Fruit fly (Drosophila melanogaster) whole organism, adult: ENCODE measurements around the gene CG4586.

Experiments
- CG11617 ChIP-seq: fragments of 200-800 bp; sonication (Bioruptor generic); optimal IDR thresholded peaks from 2 replicates; lab custom pipeline; 2017; ENCODE audit warnings: mild to moderate bottlenecking, missing biosample characterization, missing genetic modification reagents, missing genetic modification characterization
- CG12768 ChIP-seq: fragments of 200-800 bp; sonication (Bioruptor generic); optimal IDR thresholded peaks from 2 replicates; lab custom pipeline; 2017; ENCODE audit warnings: missing biosample characterization, missing genetic modification characterization, mild to moderate bottlenecking, moderate library complexity, missing genetic modification reagents
- CG14711 ChIP-seq: fragments of 200-800 bp; sonication (Bioruptor generic); optimal IDR thresholded peaks from 2 replicates; lab custom pipeline; 2018; ENCODE audit warnings: missing biosample characterization, mild to moderate bottlenecking, missing genetic modification characterization, moderate library complexity
- CG1620 ChIP-seq: fragments of 200-800 bp; sonication (Bioruptor generic); optimal IDR thresholded peaks from 2 replicates; lab custom pipeline; 2016; ENCODE audit warnings: missing biosample characterization, missing genetic modification characterization
- CG33017 ChIP-seq: fragments of 200-800 bp; sonication (Bioruptor generic); optimal IDR thresholded peaks from 2 replicates; lab custom pipeline; 2018; ENCODE audit warnings: missing biosample characterization, mild to moderate bottlenecking, missing genetic modification characterization, moderate library complexity
- CG5204 ChIP-seq: fragments of 200-800 bp; sonication (Bioruptor generic); optimal IDR thresholded peaks from 2 replicates; lab custom pipeline; 2016; ENCODE audit warnings: missing biosample characterization, missing genetic modification characterization
- CG7045 ChIP-seq: fragments of 200-800 bp; sonication (Bioruptor generic); optimal IDR thresholded peaks from 2 replicates; lab custom pipeline; 2017; ENCODE audit warnings: missing biosample characterization, mild to moderate bottlenecking, missing genetic modification characterization
- CG7101 ChIP-seq: fragments of 200-800 bp; sonication (Bioruptor generic); optimal IDR thresholded peaks from 2 replicates; lab custom pipeline; 2018; ENCODE audit warnings: missing biosample characterization, mild to moderate bottlenecking, missing genetic modification characterization, moderate library complexity
- Clk ChIP-seq: fragments of 200-800 bp; sonication (Bioruptor generic); optimal IDR thresholded peaks from 2 replicates; lab custom pipeline; 2017; ENCODE audit warnings: missing biosample characterization, missing genetic modification characterization
- Crg-1 ChIP-seq: fragments of 200-800 bp; sonication (Bioruptor generic); optimal IDR thresholded peaks from 2 replicates; lab custom pipeline; 2016; ENCODE audit warnings: missing biosample characterization, missing genetic modification characterization
- Hr96 ChIP-seq: fragments of 200-800 bp; sonication (Bioruptor generic); optimal IDR thresholded peaks from 2 replicates; lab custom pipeline; 2016; ENCODE audit warnings: missing biosample characterization, missing genetic modification characterization
- Mnt ChIP-seq: fragments of 200-800 bp; sonication (Bioruptor generic); optimal IDR thresholded peaks from 2 replicates; lab custom pipeline; 2016; ENCODE audit warnings: missing biosample characterization, mild to moderate bottlenecking, missing genetic modification characterization
- bab1 ChIP-seq: fragments of 200-800 bp; sonication (Bioruptor generic); optimal IDR thresholded peaks from 3 replicates; lab custom pipeline; 2019; ENCODE audit warnings: missing biosample characterization, mild to moderate bottlenecking, missing genetic modification characterization, moderate library complexity
- cic ChIP-seq: fragments of 200-800 bp; sonication (Bioruptor generic); optimal IDR thresholded peaks from 2 replicates; lab custom pipeline; 2017; ENCODE audit warnings: missing biosample characterization, mild to moderate bottlenecking, missing genetic modification characterization, moderate library complexity
- cnc ChIP-seq, 2 experiments: fragments of >200 bp; optimal IDR thresholded peaks; 2 replicates each; lab custom pipeline; 2017
- kay ChIP-seq: fragments of 200-800 bp; sonication (Bioruptor generic); peaks from one replicate; lab custom pipeline; 2016; ENCODE audit warnings: missing biosample characterization, missing genetic modification characterization, borderline replicate concordance
- ovo ChIP-seq: fragments of 200-800 bp; sonication (Bioruptor generic); optimal IDR thresholded peaks from 2 replicates; lab custom pipeline; 2016; ENCODE audit warnings: missing biosample characterization, missing genetic modification characterization
- pad ChIP-seq: fragments of 200-800 bp; sonication (Bioruptor generic); optimal IDR thresholded peaks from 3 replicates; lab custom pipeline; 2017; ENCODE audit warnings: missing biosample characterization, missing genetic modification characterization, mild to moderate bottlenecking, moderate library complexity, missing genetic modification reagents
- tj ChIP-seq: fragments of 200-800 bp; sonication (Bioruptor generic); optimal IDR thresholded peaks from 3 replicates; lab custom pipeline; 2017; ENCODE audit warnings: missing biosample characterization, mild to moderate bottlenecking, missing genetic modification characterization, moderate library complexity
- toe ChIP-seq: fragments of 200-800 bp; sonication (Bioruptor generic); optimal IDR thresholded peaks from 2 replicates; lab custom pipeline; 2016; ENCODE audit warnings: missing biosample characterization, missing genetic modification characterization

The CG4586 gene

dm6 chrX:7008102-7009087, 38.7 kb downstream of the CG4586 start:
- TF ChIP-seq pad (GFP tag; lab: Kevin White, UChicago) (no peak), CG7101 (peak; percentile 1)

- TF ChIP-seq CG1620 (GFP tag; lab: Kevin White, UChicago), result peak; percentile 93
- TF ChIP-seq toe, result peak; percentile 79
- TF ChIP-seq kay (GFP tag; lab: Kevin White, UChicago), result peak; percentile 74
- peak; percentile 87 for TF ChIP-seq CG14711 (tag; lab: Kevin White, UChicago)
- peak; percentile 91 for TF ChIP-seq Crg-1 (GFP tag; lab: Kevin White, UChicago)
- TF ChIP-seq CG5204, result peak; percentile 78
- peak; percentile 48 for TF ChIP-seq CG12768
- TF ChIP-seq tj (GFP tag; lab: Kevin White, UChicago), result peak; percentile 76
- TF ChIP-seq cic, result peak; percentile 11
- peak; percentile 94 for TF ChIP-seq CG7101
- no peak for TF ChIP-seq Clk (GFP tag; lab: Kevin White, UChicago)
- peak; percentile 87 for TF ChIP-seq CG11617 (GFP tag; lab: Kevin White, UChicago)
- TF ChIP-seq Mnt (GFP tag; lab: Kevin White, UChicago), result peak; percentile 89
- TF ChIP-seq Hr96, result peak; percentile 90
- peak; percentile 96 for TF ChIP-seq bab1
- peak; percentile 77 for TF ChIP-seq CG33017 (tag; lab: Kevin White, UChicago)
- TF ChIP-seq cnc (optimal IDR thresholded peaks at IDR 0.05; lab: Kevin White, UChicago), result no peak
- TF ChIP-seq CG7045 (GFP tag; lab: Kevin White, UChicago), result peak; percentile 59
- TF ChIP-seq pad (GFP tag; lab: Kevin White, UChicago), result peak; percentile 77
- TF ChIP-seq ovo (GFP tag; lab: Kevin White, UChicago), result peak; percentile 82
Measured at dm6 chrX:7011063-7011743, 41.5 kb downstream of the CG4586 start, which contains the start of the genes cm, sloth1 and sloth2. TSS of gene cm (minus strand) at chrX:7011145. TSS of gene sloth1 (plus strand) at chrX:7011357. TSS of gene sloth2 (plus strand) at chrX:7011357.

- TF ChIP-seq Clk (GFP tag; lab: Kevin White, UChicago) (no peak), cic (no peak), kay (GFP tag; lab: Kevin White, UChicago) (peak; percentile 14), CG11617 (GFP tag; lab: Kevin White, UChicago) (peak; percentile 66), CG14711 (tag; lab: Kevin White, UChicago) (peak; percentile 93), CG33017 (tag; lab: Kevin White, UChicago) (peak; percentile 85), Mnt (GFP tag; lab: Kevin White, UChicago) (peak; percentile 83), toe (peak; percentile 63), cnc (optimal IDR thresholded peaks at IDR 0.05; lab: Kevin White, UChicago) (no peak), CG1620 (GFP tag; lab: Kevin White, UChicago) (peak; percentile 85), Crg-1 (GFP tag; lab: Kevin White, UChicago) (peak; percentile 76), ovo (GFP tag; lab: Kevin White, UChicago) (peak; percentile 28), CG5204 (peak; percentile 75), bab1 (peak; percentile 93), CG7045 (GFP tag; lab: Kevin White, UChicago) (peak; percentile 68), pad (GFP tag; lab: Kevin White, UChicago) (peak; percentile 66), tj (GFP tag; lab: Kevin White, UChicago) (peak; percentile 53), Hr96 (peak; percentile 85), CG12768 (peak; percentile 70), CG7101 (peak; percentile 96)
Measured at dm6 chrX:7013320-7014214, 43.8 kb downstream of the CG4586 start, which contains the start of the genes CG3032 and CG4593. TSS of gene CG3032 (minus strand) at chrX:7013881. TSS of gene CG4593 (plus strand) at chrX:7013887.

- peak; percentile 43 for TF ChIP-seq CG7101
- no peak for TF ChIP-seq tj (GFP tag; lab: Kevin White, UChicago)
- TF ChIP-seq Mnt (GFP tag; lab: Kevin White, UChicago), result peak; percentile 47
- TF ChIP-seq CG12768, result no peak
- TF ChIP-seq Hr96, result peak; percentile 66
- TF ChIP-seq toe, result peak; percentile 23
- no peak for TF ChIP-seq cnc (optimal IDR thresholded peaks at IDR 0.05; lab: Kevin White, UChicago)
- peak; percentile 31 for TF ChIP-seq Crg-1 (GFP tag; lab: Kevin White, UChicago)
- TF ChIP-seq ovo (GFP tag; lab: Kevin White, UChicago), result no peak
- TF ChIP-seq CG33017 (tag; lab: Kevin White, UChicago), result no peak
- TF ChIP-seq bab1, result peak; percentile 72
- TF ChIP-seq kay (GFP tag; lab: Kevin White, UChicago), result peak; percentile 78
- TF ChIP-seq CG1620 (GFP tag; lab: Kevin White, UChicago), result peak; percentile 13
- peak; percentile 2 for TF ChIP-seq CG5204
- peak; percentile 18 for TF ChIP-seq pad (GFP tag; lab: Kevin White, UChicago)
- no peak for TF ChIP-seq Clk (GFP tag; lab: Kevin White, UChicago)
- no peak for TF ChIP-seq CG7045 (GFP tag; lab: Kevin White, UChicago)
- TF ChIP-seq CG11617 (GFP tag; lab: Kevin White, UChicago), result peak; percentile 44
- TF ChIP-seq cic, result peak; percentile 98
- TF ChIP-seq CG14711 (tag; lab: Kevin White, UChicago), result peak; percentile 19
Measured at dm6 chrX:7014931-7015428, 45.3 kb downstream of the CG4586 start.
